Worm (Caenorhabditis elegans): ENCODE data around the gene C31H2.14.

Gene C31H2.14

ce11 chrX:5106187-5106694 lies 41.8 kb upstream of the C31H2.14 start (continued):
- TF ChIP-seq T20F7.1 (GFP tag; optimal IDR thresholded peaks at IDR 0.05) (peak; percentile 63), aha-1 (tag) (no peak), ZK546.5 (tag; optimal IDR thresholded peaks at IDR 0.05) (no peak), ama-1 (optimal IDR thresholded peaks at IDR 0.05) (no peak), rbr-2 (tag; optimal IDR thresholded peaks at IDR 0.05) (no peak), zfp-2 (tag; optimal IDR thresholded peaks at IDR 0.05) (no peak), Y5F2A.4 (GFP tag; optimal IDR thresholded peaks at IDR 0.05) (no peak), hlh-30 (tag; optimal IDR thresholded peaks at IDR 0.05; ENCODE audit: insufficient read depth) (no peak), zip-2 (tag; optimal IDR thresholded peaks at IDR 0.05) (no peak), snpc-4 (tag; optimal IDR thresholded peaks at IDR 0.05) (no peak), snpc-1.2 (GFP tag; IDR thresholded peaks at IDR 0.05) (no peak), php-3 (GFP tag; IDR thresholded peaks at IDR 0.05) (no peak), dmd-6 (GFP tag; IDR thresholded peaks at IDR 0.05) (peak; percentile 24), spr-1 (tag; optimal IDR thresholded peaks at IDR 0.05) (no peak), nhr-77 (tag; optimal IDR thresholded peaks at IDR 0.05) (no peak), F26F4.8 (GFP tag; conservative IDR thresholded peaks at IDR 0.05) (no peak), D1046.2 (GFP tag; IDR thresholded peaks at IDR 0.05) (no peak), daf-8 (GFP tag; IDR thresholded peaks at IDR 0.05) (no peak), zip-11 (GFP tag; IDR thresholded peaks at IDR 0.05) (no peak), unc-130 (GFP tag; optimal IDR thresholded peaks at IDR 0.05) (no peak), lin-39 (tag; optimal IDR thresholded peaks at IDR 0.05) (no peak), Y48G9A.11 (GFP tag; IDR thresholded peaks at IDR 0.05) (0 out of 2 replicates have a peak, but pooled peaks have one; percentile 50), nhr-6 (tag; optimal IDR thresholded peaks at IDR 0.05) (no peak), fos-1 (tag; optimal IDR thresholded peaks at IDR 0.05) (no peak), ceh-32 (tag; optimal IDR thresholded peaks at IDR 0.05; ENCODE audit: poor library complexity) (no peak), lin-38 (GFP tag; IDR thresholded peaks at IDR 0.05) (peak; percentile 45), madf-5 (GFP tag; IDR thresholded peaks at IDR 0.05) (no peak), arid-1 (GFP tag; conservative IDR thresholded peaks at IDR 0.05) (no peak), R02D3.7 (tag; optimal IDR thresholded peaks at IDR 0.05) (no peak), T26A8.4 (GFP tag; IDR thresholded peaks at IDR 0.05) (no peak; the same call in 1 of the 2 replicates), nhr-42 (GFP tag; IDR thresholded peaks at IDR 0.05) (no peak), lin-1 (GFP tag; IDR thresholded peaks at IDR 0.05) (0 out of 2 replicates have a peak, but pooled peaks have one; percentile 16), hif-1 (tag; optimal IDR thresholded peaks at IDR 0.05) (no peak), attf-4 (tag; optimal IDR thresholded peaks at IDR 0.05) (no peak), egl-27 (tag; optimal IDR thresholded peaks at IDR 0.05) (no peak), lir-3 (tag; optimal IDR thresholded peaks at IDR 0.05) (no peak), lin-13 (GFP tag; optimal IDR thresholded peaks at IDR 0.05) (peak; percentile 21), lsy-2 (tag; optimal IDR thresholded peaks at IDR 0.05) (no peak), daf-19 (GFP tag; conservative IDR thresholded peaks at IDR 0.05) (no peak), zfp-3 (GFP tag; conservative IDR thresholded peaks at IDR 0.05) (peak; percentile 95), ceh-20 (GFP tag; IDR thresholded peaks at IDR 0.05) (no peak), mdt-29 (GFP tag; IDR thresholded peaks at IDR 0.05) (0 out of 2 replicates have a peak, but pooled peaks have one; percentile 22), mdl-1 (tag; optimal IDR thresholded peaks at IDR 0.05) (no peak), pha-4 (GFP tag; IDR thresholded peaks at IDR 0.05) (peak; percentile 9; the same call in 1 of the 2 replicates), pha-4 (tag; optimal IDR thresholded peaks at IDR 0.05) (no peak), mxl-3 (GFP tag; optimal IDR thresholded peaks at IDR 0.05) (no peak), egl-43 (GFP tag; IDR thresholded peaks at IDR 0.05) (no peak), hmg-1.1 (GFP tag; IDR thresholded peaks at IDR 0.05) (no peak), nhr-11 (tag; optimal IDR thresholded peaks at IDR 0.05) (no peak), fkh-10 (GFP tag; optimal IDR thresholded peaks at IDR 0.05) (no peak), F10B5.3 (tag; optimal IDR thresholded peaks at IDR 0.05) (no peak), unc-62 (GFP tag; optimal IDR thresholded peaks at IDR 0.05 in 1 of 2) (no peak), unc-62 (tag; optimal IDR thresholded peaks at IDR 0.05) (no peak)
